Fruit fly (Drosophila melanogaster): ENCODE results near the gene CG2865.

- no peak for TF ChIP-seq usp (GFP tag; optimal IDR thresholded peaks at IDR 0.05)
- no peak for TF ChIP-seq psq (optimal IDR thresholded peaks at IDR 0.05)
These were observed 38.2 kb downstream of the CG2865 start for dm6 chrX:2255035-2255434.
